Worm (Caenorhabditis elegans): ENCODE measurements around the gene srh-264.

srh-264 gene

DNA sequence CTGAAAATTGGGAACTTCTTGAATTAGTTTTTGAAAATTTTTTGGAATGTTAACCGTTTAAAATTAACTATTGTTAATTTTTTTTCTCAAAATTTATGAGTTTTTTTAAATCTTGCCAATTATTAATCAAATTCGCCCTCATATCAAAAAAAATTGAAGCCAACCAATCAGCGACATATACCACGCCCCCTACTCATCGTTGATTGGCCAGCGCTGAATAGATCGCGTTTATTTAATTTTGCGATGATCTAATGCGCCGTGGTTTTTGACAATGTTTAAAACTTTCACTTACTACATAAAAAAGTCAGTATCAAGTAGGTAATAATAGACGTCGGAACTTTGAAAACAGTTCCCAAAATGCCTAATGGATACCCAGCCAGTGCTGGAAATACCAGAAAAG lies 28.4 kb downstream of the srh-264 start:
- no peak for TF ChIP-seq elt-3 (tag; optimal IDR thresholded peaks at IDR 0.05)
- no peak for TF ChIP-seq pha-4 (tag; optimal IDR thresholded peaks at IDR 0.05)
- TF ChIP-seq ztf-11 (tag; optimal IDR thresholded peaks at IDR 0.05) = no peak
- TF ChIP-seq tbx-8 (GFP tag; optimal IDR thresholded peaks at IDR 0.05) = no peak
- no peak for TF ChIP-seq mls-2 (tag; optimal IDR thresholded peaks at IDR 0.05)
- no peak for TF ChIP-seq hlh-1 (tag; optimal IDR thresholded peaks at IDR 0.05)
- TF ChIP-seq nhr-28 (tag; optimal IDR thresholded peaks at IDR 0.05) = no peak
- no peak for TF ChIP-seq blmp-1 (tag; optimal IDR thresholded peaks at IDR 0.05)
- no peak for TF ChIP-seq sem-2 (GFP tag; optimal IDR thresholded peaks at IDR 0.05)
- no peak for TF ChIP-seq zip-8 (tag; optimal IDR thresholded peaks at IDR 0.05)
- no peak for TF ChIP-seq ceh-43 (GFP tag; optimal IDR thresholded peaks at IDR 0.05)
- no peak for TF ChIP-seq unc-39 (tag; optimal IDR thresholded peaks at IDR 0.05)
- no peak for TF ChIP-seq bed-3 (GFP tag; optimal IDR thresholded peaks at IDR 0.05)
- TF ChIP-seq mab-5 (tag; optimal IDR thresholded peaks at IDR 0.05) = no peak
- TF ChIP-seq ham-2 (GFP tag; optimal IDR thresholded peaks at IDR 0.05) = no peak
- TF ChIP-seq nhr-237 (tag; optimal IDR thresholded peaks at IDR 0.05) = no peak
- no peak for TF ChIP-seq unc-62 (GFP tag; optimal IDR thresholded peaks at IDR 0.05)
- TF ChIP-seq ceh-39 (tag; optimal IDR thresholded peaks at IDR 0.05) = no peak
- TF ChIP-seq cnd-1 (tag; optimal IDR thresholded peaks at IDR 0.05) = no peak

DNA sequence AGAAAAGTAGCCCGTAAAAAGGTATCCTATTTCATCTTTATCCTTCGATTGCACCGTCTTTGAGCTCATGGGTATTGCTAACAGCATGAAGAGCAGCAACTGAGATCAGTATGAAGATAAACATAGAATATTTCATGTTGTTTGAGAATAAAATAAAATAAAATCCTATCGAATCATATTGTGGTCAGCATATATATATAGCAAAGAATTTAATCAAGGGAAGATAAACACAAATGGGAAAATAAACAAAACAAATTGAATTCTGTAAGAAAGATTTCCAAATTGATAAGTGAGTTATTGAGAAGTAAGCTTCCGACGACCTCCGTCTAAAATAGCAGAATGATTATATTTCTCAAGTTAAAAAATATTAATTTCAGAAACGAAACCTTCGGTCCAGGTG lies 29.8 kb downstream of the srh-264 start, which contains the start of gene T26H5.10:
T26H5.10 (minus strand) TSS at position 101 of the 400 bp plus-strand sequence.
- no peak for TF ChIP-seq cnd-1 (tag; optimal IDR thresholded peaks at IDR 0.05)
- TF ChIP-seq nhr-2 (tag; optimal IDR thresholded peaks at IDR 0.05) = no peak
- TF ChIP-seq lin-32 (GFP tag; optimal IDR thresholded peaks at IDR 0.05) = no peak
- no peak for TF ChIP-seq ceh-39 (tag; optimal IDR thresholded peaks at IDR 0.05)

DNA sequence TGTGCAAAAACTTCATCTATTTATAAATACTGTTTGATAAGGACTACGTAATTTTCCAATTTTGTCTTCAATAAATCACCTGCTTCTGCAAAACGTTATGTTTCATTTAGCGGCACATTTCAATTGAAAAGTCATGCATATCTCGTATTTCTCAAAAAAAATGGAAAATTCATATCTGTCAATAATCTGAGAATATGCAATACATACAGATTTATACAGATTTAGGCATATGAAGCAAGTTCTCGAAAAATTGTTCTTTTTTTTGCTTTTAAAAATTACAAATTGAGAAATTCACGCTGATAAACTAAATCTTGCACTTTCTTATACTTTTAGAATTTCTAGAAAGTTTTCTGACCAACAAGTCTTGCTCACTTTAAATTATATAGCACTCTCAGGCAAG lies 30.2 kb downstream of the srh-264 start, which contains the start of gene T26H5.11:
T26H5.11 (minus strand) TSS at position 101 of the 400 bp plus-strand sequence.
- no peak for TF ChIP-seq blmp-1 (tag; optimal IDR thresholded peaks at IDR 0.05)
- TF ChIP-seq lin-13 (tag; optimal IDR thresholded peaks at IDR 0.05) = no peak
- TF ChIP-seq nhr-237 (tag; optimal IDR thresholded peaks at IDR 0.05) = no peak
- TF ChIP-seq ces-1 (GFP tag; optimal IDR thresholded peaks at IDR 0.05) = no peak
- no peak for TF ChIP-seq M03D4.4 (tag; optimal IDR thresholded peaks at IDR 0.05)
- TF ChIP-seq hlh-1 (tag; optimal IDR thresholded peaks at IDR 0.05) = no peak
- no peak for TF ChIP-seq pha-4 (tag; optimal IDR thresholded peaks at IDR 0.05)
- no peak for TF ChIP-seq nhr-28 (tag; optimal IDR thresholded peaks at IDR 0.05)

DNA sequence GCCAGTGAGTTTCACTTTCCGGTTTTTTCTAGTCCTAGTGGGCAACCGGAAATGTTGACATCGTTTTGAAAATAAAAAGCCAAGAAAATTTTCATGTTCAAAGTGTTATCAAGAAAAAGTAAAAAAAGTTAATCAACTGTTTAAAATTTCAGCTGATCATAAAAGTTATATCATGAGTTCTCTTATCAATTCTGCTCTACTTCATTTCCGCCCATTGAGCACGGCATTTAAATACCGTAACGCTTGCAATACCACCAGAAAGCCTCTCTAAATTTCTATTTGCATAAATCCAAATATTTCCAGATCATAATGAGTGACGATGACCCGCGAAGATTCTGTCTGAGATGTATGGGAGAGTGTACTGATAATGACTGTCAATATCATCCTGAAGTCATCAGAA lies 30.7 kb downstream of the srh-264 start, which contains the start of gene T26H5.9:
T26H5.9 (plus strand) TSS at position 302 of the 400 bp plus-strand sequence.
- TF ChIP-seq hlh-1 (tag; optimal IDR thresholded peaks at IDR 0.05) (no peak), sem-2 (GFP tag; optimal IDR thresholded peaks at IDR 0.05) (no peak), mls-2 (tag; optimal IDR thresholded peaks at IDR 0.05) (no peak), mep-1 (tag; optimal IDR thresholded peaks at IDR 0.05) (no peak), M03D4.4 (tag; optimal IDR thresholded peaks at IDR 0.05) (no peak), snpc-4 (tag; optimal IDR thresholded peaks at IDR 0.05) (no peak), nhr-12 (tag; optimal IDR thresholded peaks at IDR 0.05) (no peak), ham-2 (GFP tag; optimal IDR thresholded peaks at IDR 0.05) (no peak), nhr-76 (tag; optimal IDR thresholded peaks at IDR 0.05) (no peak), lin-13 (tag; optimal IDR thresholded peaks at IDR 0.05) (no peak), unc-120 (tag; optimal IDR thresholded peaks at IDR 0.05; ENCODE audit: poor library complexity, severe bottlenecking) (no peak)

DNA sequence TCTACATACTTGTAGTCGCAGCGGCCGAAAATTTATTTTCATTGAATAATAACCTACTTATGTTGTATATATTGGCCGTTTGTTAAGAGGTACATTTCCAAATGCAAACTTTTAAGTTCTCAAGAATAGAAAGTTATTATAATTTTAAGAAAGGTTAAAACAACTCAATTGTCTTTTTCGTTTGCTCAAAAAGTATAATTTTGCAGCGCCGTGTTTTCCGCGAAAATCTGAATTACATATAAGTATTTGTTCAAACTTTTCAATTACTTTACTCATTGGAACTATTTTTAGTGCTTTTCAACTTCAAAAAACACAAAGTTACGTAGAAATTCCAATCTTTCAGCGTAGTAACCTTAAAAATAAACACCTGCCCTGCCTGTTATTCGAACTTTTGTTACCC lies 31.5 kb downstream of the srh-264 start, which contains the start of gene srh-239:
srh-239 (plus strand) TSS at position 301 of the 400 bp plus-strand sequence.
- no peak for TF ChIP-seq nhr-28 (tag; optimal IDR thresholded peaks at IDR 0.05)
- no peak for TF ChIP-seq cnd-1 (tag; optimal IDR thresholded peaks at IDR 0.05)
- no peak for TF ChIP-seq nhr-76 (tag; optimal IDR thresholded peaks at IDR 0.05)
- no peak for TF ChIP-seq mls-2 (tag; optimal IDR thresholded peaks at IDR 0.05)
- TF ChIP-seq lin-13 (tag; optimal IDR thresholded peaks at IDR 0.05) = no peak
- TF ChIP-seq ces-1 (GFP tag; optimal IDR thresholded peaks at IDR 0.05) = no peak
- no peak for TF ChIP-seq ceh-83 (GFP tag; optimal IDR thresholded peaks at IDR 0.05)
- TF ChIP-seq tbx-8 (GFP tag; optimal IDR thresholded peaks at IDR 0.05) = no peak
- no peak for TF ChIP-seq sptf-1 (tag; optimal IDR thresholded peaks at IDR 0.05)
- TF ChIP-seq unc-120 (tag; optimal IDR thresholded peaks at IDR 0.05; ENCODE audit: poor library complexity, severe bottlenecking) = no peak
- no peak for TF ChIP-seq nhr-12 (tag; optimal IDR thresholded peaks at IDR 0.05)
- no peak for TF ChIP-seq elt-1 (tag; optimal IDR thresholded peaks at IDR 0.05; ENCODE audit: borderline replicate concordance, insufficient read depth)
- TF ChIP-seq flh-1 (GFP tag; optimal IDR thresholded peaks at IDR 0.05) = no peak
- TF ChIP-seq unc-39 (tag; optimal IDR thresholded peaks at IDR 0.05) = no peak
- TF ChIP-seq ham-2 (GFP tag; optimal IDR thresholded peaks at IDR 0.05) = no peak
- no peak for TF ChIP-seq nhr-2 (tag; optimal IDR thresholded peaks at IDR 0.05)
- no peak for TF ChIP-seq bed-3 (GFP tag; optimal IDR thresholded peaks at IDR 0.05)
- no peak for TF ChIP-seq zip-8 (tag; optimal IDR thresholded peaks at IDR 0.05)
